Fruit fly (Drosophila melanogaster) whole organism, embryonic: Measurements from ENCODE around the gene Leash.
A peak's percentile ranks its signal among the peaks of the same experiment; 100 is the strongest.

Experiments used
- BtbVII ChIP-seq: fragments of 200-800 bp; sonication (Bioruptor generic); optimal IDR thresholded peaks from 3 replicates; lab custom pipeline; 2017; ENCODE audit warnings: missing biosample characterization, mild to moderate bottlenecking, missing genetic modification characterization
- CG10147 ChIP-seq: fragments of 200-800 bp; sonication (Bioruptor generic); optimal IDR thresholded peaks from 2 replicates; lab custom pipeline; 2019; ENCODE audit warnings: missing biosample characterization, mild to moderate bottlenecking, missing genetic modification characterization, moderate library complexity
- CG10274 ChIP-seq: fragments of 200-800 bp; sonication (Bioruptor generic); optimal IDR thresholded peaks from 3 replicates; lab custom pipeline; 2017; ENCODE audit warnings: missing biosample characterization, mild to moderate bottlenecking, missing genetic modification characterization
- CG11456 ChIP-seq: fragments of 200-800 bp; sonication (Bioruptor generic); IDR thresholded peaks from 3 replicates; pipeline ENCODE4 v1.3.6; 2022; ENCODE audit warnings: missing biosample characterization, missing genetic modification characterization
- CG13287 ChIP-seq: fragments of 200-800 bp; sonication (Bioruptor generic); IDR thresholded peaks from 2 replicates; pipeline ENCODE4 v1.3.6; 2022; ENCODE audit warnings: missing biosample characterization, missing genetic modification characterization; ENCODE audit not compliant: partially characterized antibody
- CG14050 ChIP-seq: fragments of 200-800 bp; sonication (Bioruptor generic); IDR thresholded peaks from 3 replicates; pipeline ENCODE4 v1.3.6; 2022; ENCODE audit warnings: missing biosample characterization, missing genetic modification characterization
- CG15269 ChIP-seq: fragments of 200-800 bp; sonication (Bioruptor generic); optimal IDR thresholded peaks from 2 replicates; lab custom pipeline; 2018; ENCODE audit warnings: missing biosample characterization, mild to moderate bottlenecking, missing genetic modification characterization, moderate library complexity
- CG15514 ChIP-seq: fragments of 200-800 bp; sonication (Bioruptor generic); optimal IDR thresholded peaks from 3 replicates; lab custom pipeline; 2017; ENCODE audit warnings: missing biosample characterization, missing genetic modification characterization, mild to moderate bottlenecking, moderate library complexity, missing genetic modification reagents
- CG15601 ChIP-seq: fragments of 200-800 bp; sonication (Bioruptor generic); optimal IDR thresholded peaks from 3 replicates; lab custom pipeline; 2019; ENCODE audit warnings: missing biosample characterization, mild to moderate bottlenecking, missing genetic modification characterization, moderate library complexity
- CG2875 ChIP-seq: fragments of 200-800 bp; sonication (Bioruptor generic); optimal IDR thresholded peaks from 2 replicates; lab custom pipeline; 2017; ENCODE audit warnings: missing biosample characterization, mild to moderate bottlenecking, missing genetic modification characterization, missing genetic modification reagents
- CG32772 ChIP-seq: fragments of 200-800 bp; sonication (Bioruptor generic); IDR thresholded peaks from 2 replicates; pipeline ENCODE4 v1.3.6; 2022; ENCODE audit warnings: missing biosample characterization, missing genetic modification characterization
- CG4360 ChIP-seq: fragments of 200-800 bp; sonication (Bioruptor generic); IDR thresholded peaks from 2 replicates; pipeline ENCODE4 v1.3.6; 2022; ENCODE audit warnings: missing biosample characterization, missing genetic modification characterization
- CG5180 ChIP-seq: fragments of 200-800 bp; sonication (Bioruptor generic); optimal IDR thresholded peaks from 3 replicates; lab custom pipeline; 2017; ENCODE audit warnings: missing biosample characterization, missing genetic modification characterization, mild to moderate bottlenecking, moderate library complexity, missing genetic modification reagents
- CG6854 ChIP-seq: fragments of 200-800 bp; sonication (Bioruptor generic); optimal IDR thresholded peaks from 3 replicates; lab custom pipeline; 2017; ENCODE audit warnings: missing biosample characterization, mild to moderate bottlenecking, missing genetic modification characterization
- CG7372 ChIP-seq: fragments of 200-800 bp; sonication (Bioruptor generic); IDR thresholded peaks from 2 replicates; pipeline ENCODE4 v1.3.6; 2022; ENCODE audit warnings: missing biosample characterization, missing genetic modification characterization
- CG7928 ChIP-seq: fragments of 200-800 bp; sonication (Bioruptor generic); optimal IDR thresholded peaks from 2 replicates; lab custom pipeline; 2017; ENCODE audit warnings: missing biosample characterization, mild to moderate bottlenecking, missing genetic modification characterization
- CG8290 ChIP-seq, 3 experiments: fragments of 200-800 bp; sonication (Bioruptor generic); optimal IDR thresholded peaks; 2 replicates each; lab custom pipeline; 2016 to 2019; ENCODE audit warnings: missing biosample characterization in 3 of 3, missing genetic modification characterization in 3 of 3, mild to moderate bottlenecking in 2 of 3, moderate library complexity in 1 of 3
- CG9437 ChIP-seq: fragments of 200-800 bp; sonication (Bioruptor generic); optimal IDR thresholded peaks from 2 replicates; lab custom pipeline; 2018; ENCODE audit warnings: missing biosample characterization, mild to moderate bottlenecking, missing genetic modification characterization
- Dref ChIP-seq: fragments of 200-800 bp; sonication (Bioruptor generic); IDR thresholded peaks from 2 replicates; pipeline ENCODE4 v1.3.6; 2022; ENCODE audit warnings: missing biosample characterization, missing genetic modification characterization
- Eip74EF ChIP-seq, 2 experiments: fragments of 200-800 bp in 1 of 2; fragments of >200 bp in 1 of 2; sonication (Bioruptor generic) in 1 of 2; optimal IDR thresholded peaks; 2 replicates each; lab custom pipeline; 2017 to 2019; ENCODE audit warnings: missing biosample characterization in 2 of 2, missing genetic modification characterization in 2 of 2, mild to moderate bottlenecking in 1 of 2, moderate library complexity in 1 of 2
- Fer1 ChIP-seq: fragments of 200-800 bp; sonication (Bioruptor generic); optimal IDR thresholded peaks from 2 replicates; lab custom pipeline; 2017; ENCODE audit warnings: missing biosample characterization, mild to moderate bottlenecking, missing genetic modification characterization
- Gug ChIP-seq: fragments of 200-800 bp; sonication (Bioruptor generic); IDR thresholded peaks from 4 replicates; pipeline ENCODE4 v1.3.6; 2022; ENCODE audit warnings: missing biosample characterization, missing genetic modification characterization
- HmgD ChIP-seq: fragments of 200-800 bp; sonication (Bioruptor generic); optimal IDR thresholded peaks from 3 replicates; lab custom pipeline; 2016; ENCODE audit warnings: missing biosample characterization, missing genetic modification characterization
- Meics ChIP-seq: fragments of 200-800 bp; sonication (Bioruptor generic); optimal IDR thresholded peaks from 2 replicates; lab custom pipeline; 2017; ENCODE audit warnings: missing biosample characterization, mild to moderate bottlenecking, missing genetic modification characterization
- NfI ChIP-seq: fragments of 200-800 bp; sonication (Bioruptor generic); optimal IDR thresholded peaks from 3 replicates; lab custom pipeline; 2018; ENCODE audit warnings: missing biosample characterization, mild to moderate bottlenecking, missing genetic modification characterization, moderate library complexity
- Oaz ChIP-seq: fragments of 200-800 bp; sonication (Bioruptor generic); IDR thresholded peaks from 2 replicates; pipeline ENCODE4 v1.3.6; 2022; ENCODE audit warnings: missing biosample characterization, missing genetic modification characterization
- Oli ChIP-seq: fragments of 200-800 bp; sonication (Bioruptor generic); optimal IDR thresholded peaks from 2 replicates; lab custom pipeline; 2018; ENCODE audit warnings: missing biosample characterization, mild to moderate bottlenecking, missing genetic modification characterization, moderate library complexity
- Ptx1 ChIP-seq: fragments of 200-800 bp; sonication (Bioruptor generic); IDR thresholded peaks from 2 replicates; pipeline ENCODE4 v1.3.6; 2022; ENCODE audit warnings: missing biosample characterization, missing genetic modification characterization
- Sry-δ ChIP-seq: fragments of 200-800 bp; sonication (Bioruptor generic); optimal IDR thresholded peaks from 2 replicates; lab custom pipeline; 2016; ENCODE audit warnings: missing biosample characterization, missing genetic modification characterization
- TFAM ChIP-seq: fragments of 200-800 bp; sonication (Bioruptor generic); optimal IDR thresholded peaks from 2 replicates; lab custom pipeline; 2017; ENCODE audit warnings: missing biosample characterization, missing genetic modification characterization, inconsistent platforms
- amos ChIP-seq: fragments of 200-800 bp; sonication (Bioruptor generic); IDR thresholded peaks from 2 replicates; pipeline ENCODE4 v1.3.6; 2022; ENCODE audit warnings: missing biosample characterization, missing genetic modification characterization; ENCODE audit not compliant: partially characterized antibody
- ara ChIP-seq: fragments of 200-800 bp; sonication (Bioruptor generic); IDR thresholded peaks from 2 replicates; pipeline ENCODE4 v1.3.6; 2022; ENCODE audit warnings: missing biosample characterization, missing genetic modification characterization
- chif ChIP-seq, 2 experiments: fragments of 200-800 bp; sonication (Bioruptor generic); optimal IDR thresholded peaks; 3 replicates each; lab custom pipeline; 2016; ENCODE audit warnings: missing biosample characterization in 2 of 2, missing genetic modification characterization in 2 of 2
- corto ChIP-seq: fragments of 200-800 bp; sonication (Bioruptor generic); optimal IDR thresholded peaks from 2 replicates; lab custom pipeline; 2016; ENCODE audit warnings: missing biosample characterization, mild to moderate bottlenecking, missing genetic modification characterization, moderate library complexity
- dan ChIP-seq: fragments of 200-800 bp; sonication (Bioruptor generic); IDR thresholded peaks from 2 replicates; pipeline ENCODE4 v1.3.6; 2022; ENCODE audit warnings: missing biosample characterization, missing genetic modification characterization
- ems ChIP-seq: fragments of 200-800 bp; sonication (Bioruptor generic); optimal IDR thresholded peaks from 3 replicates; lab custom pipeline; 2016; ENCODE audit warnings: missing biosample characterization, missing genetic modification characterization
- gcm ChIP-seq: fragments of 200-800 bp; sonication (Bioruptor generic); optimal IDR thresholded peaks from 2 replicates; lab custom pipeline; 2019; ENCODE audit warnings: missing biosample characterization, mild to moderate bottlenecking, missing genetic modification characterization, moderate library complexity
- gfzf ChIP-seq: fragments of 200-800 bp; sonication (Bioruptor generic); optimal IDR thresholded peaks from 2 replicates; lab custom pipeline; 2016; ENCODE audit warnings: missing biosample characterization, mild to moderate bottlenecking, missing genetic modification characterization, moderate library complexity
- gsb ChIP-seq: fragments of 200-800 bp; sonication (Bioruptor generic); IDR thresholded peaks from 2 replicates; pipeline ENCODE4 v1.3.6; 2022; ENCODE audit warnings: missing biosample characterization, missing genetic modification characterization
- jigr1 ChIP-seq: fragments of 200-800 bp; sonication (Bioruptor generic); IDR thresholded peaks from 3 replicates; pipeline ENCODE4 v1.3.6; 2022; ENCODE audit warnings: missing biosample characterization, missing genetic modification characterization
- ken ChIP-seq: fragments of 200-800 bp; sonication (Bioruptor generic); IDR thresholded peaks from 3 replicates; pipeline ENCODE4 v1.3.6; 2022; ENCODE audit warnings: missing biosample characterization, missing genetic modification characterization
- lbe ChIP-seq: fragments of 200-800 bp; sonication (Bioruptor generic); optimal IDR thresholded peaks from 2 replicates; lab custom pipeline; 2016; ENCODE audit warnings: missing biosample characterization, mild to moderate bottlenecking, missing genetic modification characterization
- luna ChIP-seq: fragments of 200-800 bp; sonication (Bioruptor generic); optimal IDR thresholded peaks from 2 replicates; lab custom pipeline; 2016; ENCODE audit warnings: missing biosample characterization, missing genetic modification characterization
- maf-S ChIP-seq: fragments of 200-800 bp; sonication (Bioruptor generic); optimal IDR thresholded peaks from 2 replicates; lab custom pipeline; 2016; ENCODE audit warnings: missing biosample characterization, missing genetic modification characterization
- nerfin-1 ChIP-seq: fragments of 200-800 bp; sonication (Bioruptor generic); optimal IDR thresholded peaks from 3 replicates; lab custom pipeline; 2019; ENCODE audit warnings: missing biosample characterization, mild to moderate bottlenecking, missing genetic modification characterization, moderate library complexity
- pb ChIP-seq: fragments of 200-800 bp; sonication (Bioruptor generic); optimal IDR thresholded peaks from 3 replicates; lab custom pipeline; 2016; ENCODE audit warnings: missing biosample characterization, missing genetic modification characterization
- shn ChIP-seq: fragments of 200-800 bp; sonication (Bioruptor generic); optimal IDR thresholded peaks from 3 replicates; lab custom pipeline; 2016; ENCODE audit warnings: missing biosample characterization, missing genetic modification characterization
- sob ChIP-seq: fragments of 200-800 bp; sonication (Bioruptor generic); IDR thresholded peaks from 2 replicates; pipeline ENCODE4 v1.3.6; 2022; ENCODE audit warnings: missing biosample characterization, missing genetic modification characterization
- sug ChIP-seq: fragments of 200-800 bp; optimal IDR thresholded peaks from 2 replicates; lab custom pipeline; 2019; ENCODE audit warnings: missing biosample characterization, mild to moderate bottlenecking, missing genetic modification characterization, moderate library complexity
- tap ChIP-seq: fragments of 200-800 bp; optimal IDR thresholded peaks from 3 replicates; lab custom pipeline; 2019; ENCODE audit warnings: missing biosample characterization, mild to moderate bottlenecking, missing genetic modification characterization, moderate library complexity

The Leash gene

DNA sequence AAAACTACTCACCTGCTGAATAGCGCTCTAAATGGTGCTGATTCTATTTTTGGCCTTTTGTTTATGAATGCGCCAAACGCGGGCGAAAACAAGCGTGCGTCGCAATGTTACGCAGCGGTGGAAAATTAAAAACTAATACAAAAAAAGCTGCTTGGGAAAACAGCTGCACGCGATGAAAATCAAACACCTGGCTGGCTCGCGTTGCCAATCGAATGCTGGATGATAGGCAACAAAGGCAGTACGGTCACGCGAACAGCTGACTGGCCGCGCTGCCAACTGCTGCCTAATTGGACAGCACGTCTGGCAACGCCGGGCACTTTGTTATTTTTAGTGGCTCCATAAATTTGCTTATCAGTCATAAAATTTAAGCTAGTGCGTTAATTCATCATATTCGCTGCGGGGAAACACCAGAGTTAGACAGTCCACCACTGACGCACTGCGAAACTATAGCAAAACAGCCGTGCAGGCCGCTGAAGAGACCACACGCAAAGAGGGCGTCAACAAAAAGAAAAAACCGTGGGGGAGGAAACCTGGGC, 16.8 kb upstream of the Leash start, which contains the start of the genes SelR and Tsp86D (continued):
- TF ChIP-seq corto (GFP tag; lab: Kevin White, UChicago) (no peak), maf-S (no peak), gsb (no peak), CG9437 (GFP tag; lab: Kevin White, UChicago) (peak; percentile 8), CG6854 (peak; percentile 42), gcm (peak; percentile 66), sob (GFP tag; lab: Robert Waterston, UW) (peak; percentile 41; the same call in 1 of the 2 replicates), lbe (GFP tag; lab: Kevin White, UChicago) (no peak), ara (GFP tag; lab: Robert Waterston, UW) (no peak), luna (GFP tag; lab: Kevin White, UChicago) (no peak), amos (GFP tag; lab: Robert Waterston, UW) (peak; percentile 73; the same call in 1 of the 2 replicates), BtbVII (peak; percentile 67), CG8290 (GFP tag; optimal IDR thresholded peaks at IDR 0.05; lab: Kevin White, UChicago) (peak; percentile 18), CG8290 (tag; optimal IDR thresholded peaks at IDR 0.05; lab: Kevin White, UChicago) (peak in 1 of 2 experiments; percentile 65), CG7372 (no peak), Dref (GFP tag; lab: Robert Waterston, UW) (peak; percentile 44), Eip74EF (GFP tag; optimal IDR thresholded peaks at IDR 0.05; lab: Kevin White, UChicago) (peak in 1 of 2 experiments; percentile 46), Fer1 (GFP tag; lab: Kevin White, UChicago) (peak; percentile 74), jigr1 (GFP tag; lab: Robert Waterston, UW) (no peak), ems (GFP tag; lab: Kevin White, UChicago) (no peak), CG13287 (peak; percentile 81), CG4360 (GFP tag; lab: Robert Waterston, UW) (no peak), Oli (tag; lab: Kevin White, UChicago) (no peak), CG32772 (GFP tag; lab: Robert Waterston, UW) (no peak), sug (tag; lab: Kevin White, UChicago) (peak; percentile 95), CG11456 (GFP tag; lab: Robert Waterston, UW) (no peak), HmgD (no peak), pb (GFP tag; lab: Kevin White, UChicago) (no peak), Gug (GFP tag; lab: Robert Waterston, UW) (no peak), nerfin-1 (tag; lab: Kevin White, UChicago) (peak; percentile 79), Meics (peak; percentile 37), CG10274 (GFP tag; lab: Kevin White, UChicago) (no peak), TFAM (GFP tag; lab: Kevin White, UChicago) (no peak), CG10147 (peak; percentile 38), NfI (peak; percentile 25), CG5180 (no peak), Ptx1 (peak; percentile 21; the same call in 1 of the 2 replicates), CG2875 (GFP tag; lab: Kevin White, UChicago) (no peak), dan (GFP tag; lab: Robert Waterston, UW) (no peak), ken (GFP tag; lab: Robert Waterston, UW) (no peak), CG15514 (GFP tag; lab: Kevin White, UChicago) (peak; percentile 87), shn (GFP tag; lab: Kevin White, UChicago) (no peak), tap (tag; lab: Kevin White, UChicago) (peak; percentile 52), CG14050 (GFP tag; lab: Robert Waterston, UW) (no peak), CG7928 (GFP tag; lab: Kevin White, UChicago) (peak; percentile 22), CG15601 (tag; lab: Kevin White, UChicago) (peak; percentile 32), CG15269 (tag; lab: Kevin White, UChicago) (peak; percentile 35), Sry-δ (GFP tag; lab: Kevin White, UChicago) (peak; percentile 69), Oaz (GFP tag; lab: Robert Waterston, UW) (no peak), chif (GFP tag; optimal IDR thresholded peaks at IDR 0.05; lab: Kevin White, UChicago) (no peak), gfzf (peak; percentile 66)
